Fruit fly (Drosophila melanogaster) whole organism, prepupa: ENCODE results near the gene plx.

Source experiments
- CG10631 ChIP-seq: fragments of 200-800 bp; sonication (Bioruptor generic); optimal IDR thresholded peaks from 2 replicates; lab custom pipeline; 2016; ENCODE audit warnings: missing biosample characterization, missing genetic modification characterization
- CG10669 ChIP-seq: fragments of 200-800 bp; sonication (Bioruptor generic); optimal IDR thresholded peaks from 3 replicates; lab custom pipeline; 2018; ENCODE audit warnings: missing biosample characterization, mild to moderate bottlenecking, missing genetic modification characterization, moderate library complexity
- CG11762 ChIP-seq: fragments of 200-800 bp; sonication (Bioruptor generic); optimal IDR thresholded peaks from 3 replicates; lab custom pipeline; 2016; ENCODE audit warnings: missing biosample characterization, missing genetic modification characterization; ENCODE audit not compliant: insufficient read depth
- CG15336 ChIP-seq: fragments of 200-800 bp; sonication (Bioruptor generic); IDR thresholded peaks from 2 replicates; pipeline ENCODE4 v1.3.6; 2022; ENCODE audit warnings: missing biosample characterization, missing genetic modification characterization
- CG1621 ChIP-seq: fragments of 200-800 bp; sonication (Bioruptor generic); optimal IDR thresholded peaks from 3 replicates; lab custom pipeline; 2018; ENCODE audit warnings: missing biosample characterization, mild to moderate bottlenecking, missing genetic modification characterization
- CG16779 ChIP-seq: fragments of 200-800 bp; sonication (Bioruptor generic); optimal IDR thresholded peaks from 3 replicates; lab custom pipeline; 2017; ENCODE audit warnings: missing biosample characterization, mild to moderate bottlenecking, missing genetic modification characterization
- CG3032 ChIP-seq: fragments of 200-800 bp; optimal IDR thresholded peaks from 2 replicates; lab custom pipeline; 2019; ENCODE audit warnings: missing biosample characterization, mild to moderate bottlenecking, missing genetic modification characterization, moderate library complexity
- CG31627 ChIP-seq: fragments of 200-800 bp; sonication (Bioruptor generic); optimal IDR thresholded peaks from 3 replicates; lab custom pipeline; 2016; ENCODE audit warnings: missing biosample characterization, missing genetic modification characterization
- CG32006 ChIP-seq: fragments of 200-800 bp; sonication (Bioruptor generic); optimal IDR thresholded peaks from 3 replicates; lab custom pipeline; 2017; ENCODE audit warnings: missing biosample characterization, mild to moderate bottlenecking, missing genetic modification characterization
- CG34406 ChIP-seq: fragments of 200-800 bp; sonication (Bioruptor generic); optimal IDR thresholded peaks from 3 replicates; lab custom pipeline; 2016; ENCODE audit warnings: missing biosample characterization, missing genetic modification characterization
- CG3919 ChIP-seq: fragments of 200-800 bp; sonication (Bioruptor generic); optimal IDR thresholded peaks from 3 replicates; lab custom pipeline; 2016; ENCODE audit warnings: missing biosample characterization, missing genetic modification characterization
- CG4318 ChIP-seq: fragments of 200-800 bp; sonication (Bioruptor generic); optimal IDR thresholded peaks from 3 replicates; lab custom pipeline; 2017; ENCODE audit warnings: missing biosample characterization, mild to moderate bottlenecking, missing genetic modification characterization
- CG6163 ChIP-seq: fragments of 200-800 bp; sonication (Bioruptor generic); IDR thresholded peaks from 3 replicates; pipeline ENCODE4 v1.3.6; 2022; ENCODE audit warnings: missing biosample characterization, missing genetic modification characterization
- CG6276 ChIP-seq: fragments of 200-800 bp; sonication (Bioruptor generic); optimal IDR thresholded peaks from 2 replicates; lab custom pipeline; 2017; ENCODE audit warnings: missing biosample characterization, mild to moderate bottlenecking, missing genetic modification characterization
- CG6808 ChIP-seq: fragments of 200-800 bp; sonication (Bioruptor generic); optimal IDR thresholded peaks from 3 replicates; lab custom pipeline; 2017; ENCODE audit warnings: missing biosample characterization, missing genetic modification characterization, mild to moderate bottlenecking, moderate library complexity, missing genetic modification reagents
- CG6854 ChIP-seq: fragments of 200-800 bp; sonication (Bioruptor generic); optimal IDR thresholded peaks from 2 replicates; lab custom pipeline; 2017; ENCODE audit warnings: missing biosample characterization, mild to moderate bottlenecking, missing genetic modification characterization
- CG7368 ChIP-seq: fragments of 200-800 bp; sonication (Bioruptor generic); optimal IDR thresholded peaks from 3 replicates; lab custom pipeline; 2016; ENCODE audit warnings: missing biosample characterization, missing genetic modification characterization
- CG8119 ChIP-seq: fragments of 200-800 bp; sonication (Bioruptor generic); IDR thresholded peaks from 3 replicates; pipeline ENCODE4 v1.3.6; 2022; ENCODE audit warnings: missing biosample characterization, missing genetic modification characterization
- CG8319 ChIP-seq: fragments of 200-800 bp; sonication (Bioruptor generic); optimal IDR thresholded peaks from 3 replicates; lab custom pipeline; 2016; ENCODE audit warnings: missing biosample characterization, missing genetic modification characterization
- CG8632 ChIP-seq: fragments of 200-800 bp; sonication (Bioruptor generic); optimal IDR thresholded peaks from 3 replicates; lab custom pipeline; 2016; ENCODE audit warnings: missing biosample characterization, missing genetic modification characterization
- CG9139 ChIP-seq: fragments of 200-800 bp; sonication (Bioruptor generic); optimal IDR thresholded peaks from 3 replicates; lab custom pipeline; 2017; ENCODE audit warnings: missing biosample characterization, mild to moderate bottlenecking, missing genetic modification characterization
- Eip75B ChIP-seq: fragments of 200-800 bp; sonication (Bioruptor generic); optimal IDR thresholded peaks from 3 replicates; lab custom pipeline; 2016; ENCODE audit warnings: missing biosample characterization, missing genetic modification characterization
- Eip78C ChIP-seq: fragments of 200-800 bp; sonication (Bioruptor generic); peaks from one replicate; lab custom pipeline; 2016; ENCODE audit warnings: missing biosample characterization, missing genetic modification characterization
- Eip93F ChIP-seq: fragments of 200-800 bp; sonication (Bioruptor generic); optimal IDR thresholded peaks from 2 replicates; lab custom pipeline; 2016; ENCODE audit warnings: missing biosample characterization, mild to moderate bottlenecking, missing genetic modification characterization
- Ets21C ChIP-seq: fragments of 200-800 bp; sonication (Bioruptor generic); optimal IDR thresholded peaks from 3 replicates; lab custom pipeline; 2016; ENCODE audit warnings: missing biosample characterization, missing genetic modification characterization
- Ets96B ChIP-seq: fragments of 200-800 bp; optimal IDR thresholded peaks from 2 replicates; lab custom pipeline; 2019; ENCODE audit warnings: missing biosample characterization, mild to moderate bottlenecking, missing genetic modification characterization, moderate library complexity
- Gug ChIP-seq: fragments of 200-800 bp; sonication (Bioruptor generic); IDR thresholded peaks from 2 replicates; pipeline ENCODE4 v1.3.6; 2022; ENCODE audit warnings: missing biosample characterization, missing genetic modification characterization
- Hr38 ChIP-seq: sonication (Bioruptor generic); optimal IDR thresholded peaks from 2 replicates; lab custom pipeline; 2016; ENCODE audit warnings: missing biosample characterization, missing genetic modification characterization
- Hr39 ChIP-seq: fragments of 200-800 bp; sonication (Bioruptor generic); optimal IDR thresholded peaks from 2 replicates; lab custom pipeline; 2016; ENCODE audit warnings: missing biosample characterization, missing genetic modification characterization
- Hr4 ChIP-seq: fragments of 200-800 bp; sonication (Bioruptor generic); optimal IDR thresholded peaks from 3 replicates; lab custom pipeline; 2016; ENCODE audit warnings: missing biosample characterization, missing genetic modification characterization
- Lpt ChIP-seq: fragments of 200-800 bp; sonication (Bioruptor generic); optimal IDR thresholded peaks from 3 replicates; lab custom pipeline; 2016; ENCODE audit warnings: missing biosample characterization, missing genetic modification characterization
- Met ChIP-seq: fragments of 200-800 bp; sonication (Bioruptor generic); optimal IDR thresholded peaks from 3 replicates; lab custom pipeline; 2016; ENCODE audit warnings: missing biosample characterization, missing genetic modification characterization
- Smox ChIP-seq: fragments of 200-800 bp; sonication (Bioruptor generic); optimal IDR thresholded peaks from 3 replicates; lab custom pipeline; 2016; ENCODE audit warnings: missing biosample characterization, missing genetic modification characterization
- Sox15 ChIP-seq: fragments of 200-800 bp; sonication (Bioruptor generic); optimal IDR thresholded peaks from 3 replicates; lab custom pipeline; 2016; ENCODE audit warnings: missing biosample characterization, missing genetic modification characterization
- acj6 ChIP-seq: fragments of 200-800 bp; sonication (Bioruptor generic); optimal IDR thresholded peaks from 3 replicates; lab custom pipeline; 2016; ENCODE audit warnings: missing biosample characterization, missing genetic modification characterization
- dsx ChIP-seq: fragments of 200-800 bp; optimal IDR thresholded peaks from 3 replicates; lab custom pipeline; 2019; ENCODE audit warnings: missing biosample characterization, mild to moderate bottlenecking, missing genetic modification characterization, moderate library complexity; ENCODE audit not compliant: poor library complexity, severe bottlenecking
- eg ChIP-seq: fragments of 200-800 bp; sonication (Bioruptor generic); IDR thresholded peaks from 3 replicates; pipeline ENCODE4 v1.3.6; 2022; ENCODE audit warnings: missing biosample characterization, missing genetic modification characterization
- esn ChIP-seq: fragments of 200-800 bp; sonication (Bioruptor generic); optimal IDR thresholded peaks from 2 replicates; lab custom pipeline; 2016; ENCODE audit warnings: missing biosample characterization, mild to moderate bottlenecking, missing genetic modification characterization, moderate library complexity
- fd59A ChIP-seq: fragments of 200-800 bp; sonication (Bioruptor generic); optimal IDR thresholded peaks from 2 replicates; lab custom pipeline; 2017; ENCODE audit warnings: missing biosample characterization, mild to moderate bottlenecking, missing genetic modification characterization, missing genetic modification reagents
- fd85E ChIP-seq: fragments of 200-800 bp; sonication (Bioruptor generic); optimal IDR thresholded peaks from 3 replicates; lab custom pipeline; 2016; ENCODE audit warnings: missing biosample characterization, missing genetic modification characterization
- lz ChIP-seq: fragments of 200-800 bp; sonication (Bioruptor generic); optimal IDR thresholded peaks from 3 replicates; lab custom pipeline; 2016; ENCODE audit warnings: missing biosample characterization, missing genetic modification characterization
- net ChIP-seq: fragments of 200-800 bp; sonication (Bioruptor generic); optimal IDR thresholded peaks from 3 replicates; lab custom pipeline; 2016; ENCODE audit warnings: missing biosample characterization, missing genetic modification characterization
- salr ChIP-seq, 2 experiments: fragments of 200-800 bp; sonication (Bioruptor generic); optimal IDR thresholded peaks; 3 replicates each; lab custom pipeline; 2016 to 2018; ENCODE audit warnings: missing biosample characterization in 2 of 2, missing genetic modification characterization in 2 of 2, mild to moderate bottlenecking in 1 of 2
- spab ChIP-seq: fragments of 200-800 bp; sonication (Bioruptor generic); optimal IDR thresholded peaks from 2 replicates; lab custom pipeline; 2017; ENCODE audit warnings: missing biosample characterization, mild to moderate bottlenecking, missing genetic modification characterization, missing genetic modification reagents
- ss ChIP-seq, 2 experiments: fragments of 200-800 bp; sonication (Bioruptor generic); optimal IDR thresholded peaks; 2 replicates in 1 of 2; 3 replicates in 1 of 2; lab custom pipeline; 2017 to 2018; ENCODE audit warnings: mild to moderate bottlenecking in 2 of 2, missing biosample characterization in 2 of 2, missing genetic modification characterization in 2 of 2, moderate library complexity in 1 of 2
- svp ChIP-seq: fragments of 200-800 bp; sonication (Bioruptor generic); peaks from one replicate; lab custom pipeline; 2016; ENCODE audit warnings: missing biosample characterization, missing genetic modification characterization
- topi ChIP-seq: fragments of 200-800 bp; sonication (Bioruptor generic); optimal IDR thresholded peaks from 3 replicates; lab custom pipeline; 2016; ENCODE audit warnings: missing biosample characterization, missing genetic modification characterization

The plx gene

dm6 chr3R:5691042-5691441, 5.4 kb downstream of the plx start:
- no peak for TF ChIP-seq acj6 (GFP tag; lab: Kevin White, UChicago)

dm6 chr3R:5693186-5693585, 7.5 kb downstream of the plx start, which contains the start of gene CG2104:
Gene CG2104, minus strand, starts transcription at chr3R:5693286.
- no peak for TF ChIP-seq Hr4 (GFP tag; lab: Kevin White, UChicago)
- no peak for TF ChIP-seq Eip78C (GFP tag; lab: Kevin White, UChicago)
- no peak for TF ChIP-seq topi (GFP tag; lab: Kevin White, UChicago)
- TF ChIP-seq CG6854 (GFP tag; lab: Kevin White, UChicago): no peak
- TF ChIP-seq Lpt: no peak
- TF ChIP-seq CG10631 (GFP tag; lab: Kevin White, UChicago): no peak
- no peak for TF ChIP-seq eg
- TF ChIP-seq CG8119 (GFP tag; lab: Robert Waterston, UW): no peak
- no peak for TF ChIP-seq CG6276 (GFP tag; lab: Kevin White, UChicago)
- TF ChIP-seq Ets96B (tag; lab: Kevin White, UChicago): no peak

dm6 chr3R:5694461-5694860, 8.8 kb downstream of the plx start:
- peak; percentile 7 for TF ChIP-seq CG10669
- TF ChIP-seq CG8632 (GFP tag; lab: Kevin White, UChicago): peak; percentile 11
- TF ChIP-seq CG6854 (GFP tag; lab: Kevin White, UChicago): no peak
- no peak for TF ChIP-seq dsx
- TF ChIP-seq CG9139 (GFP tag; lab: Kevin White, UChicago): no peak
- TF ChIP-seq CG4318 (GFP tag; lab: Kevin White, UChicago): peak; percentile 61
- peak; percentile 34 for TF ChIP-seq CG34406 (GFP tag; lab: Kevin White, UChicago)
- TF ChIP-seq CG31627 (GFP tag; lab: Kevin White, UChicago): peak; percentile 12
- TF ChIP-seq CG6163 (GFP tag; lab: Robert Waterston, UW): peak; percentile 80
- TF ChIP-seq salr (GFP tag; optimal IDR thresholded peaks at IDR 0.05; lab: Kevin White, UChicago): peak; percentile 22 to 50
- TF ChIP-seq CG32006 (GFP tag; lab: Kevin White, UChicago): peak; percentile 79
- TF ChIP-seq CG7368: peak; percentile 36
- peak; percentile 3 for TF ChIP-seq CG16779 (tag; lab: Kevin White, UChicago)
- no peak for TF ChIP-seq Hr38
- TF ChIP-seq CG10631 (GFP tag; lab: Kevin White, UChicago): peak; percentile 28
- TF ChIP-seq CG6276 (GFP tag; lab: Kevin White, UChicago): peak; percentile 77
- TF ChIP-seq Eip78C (GFP tag; lab: Kevin White, UChicago): peak; percentile 80
- no peak for TF ChIP-seq fd59A (GFP tag; lab: Kevin White, UChicago)
- TF ChIP-seq svp: no peak
- TF ChIP-seq ss (GFP tag; optimal IDR thresholded peaks at IDR 0.05; lab: Kevin White, UChicago): no peak
- TF ChIP-seq esn: peak; percentile 37
- no peak for TF ChIP-seq spab (GFP tag; lab: Kevin White, UChicago)
- TF ChIP-seq CG1621 (tag; lab: Kevin White, UChicago): peak; percentile 10
- no peak for TF ChIP-seq Sox15 (GFP tag; lab: Kevin White, UChicago)
- peak; percentile 5 for TF ChIP-seq CG6808
- TF ChIP-seq CG3032 (tag; lab: Kevin White, UChicago): peak; percentile 2
- TF ChIP-seq Smox (GFP tag; lab: Kevin White, UChicago): peak; percentile 27
- peak; percentile 92 for TF ChIP-seq eg
- TF ChIP-seq Eip75B (GFP tag; lab: Kevin White, UChicago): peak; percentile 52
- no peak for TF ChIP-seq Eip93F (GFP tag; lab: Kevin White, UChicago)
- no peak for TF ChIP-seq Ets21C (GFP tag; lab: Kevin White, UChicago)
- peak; percentile 89 for TF ChIP-seq CG8119 (GFP tag; lab: Robert Waterston, UW)
- peak; percentile 90 for TF ChIP-seq CG15336
- TF ChIP-seq fd85E (GFP tag; lab: Kevin White, UChicago): no peak
- peak; percentile 53 for TF ChIP-seq Ets96B (tag; lab: Kevin White, UChicago)
- TF ChIP-seq CG8319 (GFP tag; lab: Kevin White, UChicago): no peak
- TF ChIP-seq CG3919 (GFP tag; lab: Kevin White, UChicago): peak; percentile 60
- peak; percentile 17 for TF ChIP-seq lz (GFP tag; lab: Kevin White, UChicago)
- peak; percentile 29 for TF ChIP-seq Hr39 (GFP tag; lab: Kevin White, UChicago)
- peak; percentile 53 for TF ChIP-seq net
- peak; percentile 38 for TF ChIP-seq CG11762
- TF ChIP-seq Gug: peak; percentile 64
- TF ChIP-seq Met (GFP tag; lab: Kevin White, UChicago): peak; percentile 29
- TF ChIP-seq acj6 (GFP tag; lab: Kevin White, UChicago): peak; percentile 42
